Fruit fly (Drosophila melanogaster) whole organism, embryonic: ENCODE data around the gene dod.

Experiments
- Atf6 ChIP-seq: fragments of 200-800 bp; sonication (Bioruptor generic); IDR thresholded peaks from 2 replicates; pipeline ENCODE4 v1.3.6; 2022; ENCODE audit warnings: missing biosample characterization, missing genetic modification characterization
- BEAF-32 ChIP-seq: fragments of 200-800 bp; sonication (Bioruptor generic); optimal IDR thresholded peaks from 3 replicates; lab custom pipeline; 2017; ENCODE audit warnings: missing biosample characterization, missing genetic modification characterization, mild to moderate bottlenecking, moderate library complexity, missing genetic modification reagents
- Bdp1 ChIP-seq: fragments of 200-800 bp; sonication (Bioruptor generic); optimal IDR thresholded peaks from 3 replicates; lab custom pipeline; 2016; ENCODE audit warnings: missing biosample characterization, missing genetic modification characterization
- BtbVII ChIP-seq: fragments of 200-800 bp; sonication (Bioruptor generic); optimal IDR thresholded peaks from 3 replicates; lab custom pipeline; 2017; ENCODE audit warnings: missing biosample characterization, mild to moderate bottlenecking, missing genetic modification characterization
- CG1024 ChIP-seq: fragments of 200-800 bp; sonication (Bioruptor generic); IDR thresholded peaks from 2 replicates; pipeline ENCODE4 v1.3.6; 2022; ENCODE audit warnings: missing biosample characterization, missing genetic modification characterization
- CG10274 ChIP-seq: fragments of 200-800 bp; sonication (Bioruptor generic); optimal IDR thresholded peaks from 3 replicates; lab custom pipeline; 2017; ENCODE audit warnings: missing biosample characterization, mild to moderate bottlenecking, missing genetic modification characterization
- CG10321 ChIP-seq: fragments of 200-800 bp; sonication (Bioruptor generic); IDR thresholded peaks from 2 replicates; pipeline ENCODE4 v1.3.6; 2022; ENCODE audit warnings: missing biosample characterization, missing genetic modification characterization
- CG10366 ChIP-seq: fragments of 200-800 bp; sonication (Bioruptor generic); IDR thresholded peaks from 2 replicates; pipeline ENCODE4 v1.3.6; 2022; ENCODE audit warnings: missing biosample characterization, missing genetic modification characterization
- CG11560 ChIP-seq: fragments of 200-800 bp; sonication (Bioruptor generic); IDR thresholded peaks from 3 replicates; pipeline ENCODE4 v1.3.6; 2022; ENCODE audit warnings: missing biosample characterization, missing genetic modification characterization
- CG12071 ChIP-seq: fragments of 200-800 bp; sonication (Bioruptor generic); optimal IDR thresholded peaks from 3 replicates; lab custom pipeline; 2018; ENCODE audit warnings: missing biosample characterization, mild to moderate bottlenecking, missing genetic modification characterization
- CG12769 ChIP-seq: fragments of 200-800 bp; sonication (Bioruptor generic); optimal IDR thresholded peaks from 2 replicates; lab custom pipeline; 2019; ENCODE audit warnings: missing biosample characterization, mild to moderate bottlenecking, missing genetic modification characterization, moderate library complexity
- CG1603 ChIP-seq: fragments of 200-800 bp; sonication (Bioruptor generic); optimal IDR thresholded peaks from 2 replicates; lab custom pipeline; 2019; ENCODE audit warnings: missing biosample characterization, mild to moderate bottlenecking, missing genetic modification characterization, moderate library complexity
- CG1647 ChIP-seq: fragments of 200-800 bp; sonication (Bioruptor generic); optimal IDR thresholded peaks from 3 replicates; lab custom pipeline; 2016; ENCODE audit warnings: missing biosample characterization, missing genetic modification characterization
- CG2202 ChIP-seq: fragments of 200-800 bp; sonication (Bioruptor generic); optimal IDR thresholded peaks from 2 replicates; lab custom pipeline; 2018; ENCODE audit warnings: missing biosample characterization, mild to moderate bottlenecking, missing genetic modification characterization
- CG31441 ChIP-seq: fragments of 200-800 bp; sonication (Bioruptor generic); IDR thresholded peaks from 2 replicates; pipeline ENCODE4 v1.3.6; 2022; ENCODE audit warnings: missing biosample characterization, missing genetic modification characterization
- CG34224 ChIP-seq: fragments of 200-800 bp; sonication (Bioruptor generic); IDR thresholded peaks from 3 replicates; pipeline ENCODE4 v1.3.6; 2022; ENCODE audit warnings: missing biosample characterization, missing genetic modification characterization; ENCODE audit not compliant: partially characterized antibody
- CG3838 ChIP-seq: fragments of 200-800 bp; sonication (Bioruptor generic); optimal IDR thresholded peaks from 3 replicates; lab custom pipeline; 2016; ENCODE audit warnings: missing biosample characterization, missing genetic modification characterization
- CG42726 ChIP-seq: fragments of 200-800 bp; sonication (Bioruptor generic); IDR thresholded peaks from 2 replicates; pipeline ENCODE4 v1.3.6; 2022; ENCODE audit warnings: missing biosample characterization, missing genetic modification characterization; ENCODE audit not compliant: partially characterized antibody
- CG4328 ChIP-seq: fragments of 200-800 bp; sonication (Bioruptor generic); optimal IDR thresholded peaks from 3 replicates; lab custom pipeline; 2017; ENCODE audit warnings: missing biosample characterization, missing genetic modification reagents, missing genetic modification characterization
- CG43689 ChIP-seq: fragments of 200-800 bp; sonication (Bioruptor generic); IDR thresholded peaks from 2 replicates; pipeline ENCODE4 v1.3.6; 2022; ENCODE audit warnings: missing biosample characterization, missing genetic modification characterization
- CG4854 ChIP-seq: fragments of 200-800 bp; sonication (Bioruptor generic); optimal IDR thresholded peaks from 2 replicates; lab custom pipeline; 2016; ENCODE audit warnings: missing biosample characterization, missing genetic modification characterization, inconsistent platforms
- CG6254 ChIP-seq: fragments of 200-800 bp; sonication (Bioruptor generic); optimal IDR thresholded peaks from 3 replicates; lab custom pipeline; 2017; ENCODE audit warnings: mild to moderate bottlenecking, missing biosample characterization, missing genetic modification reagents, missing genetic modification characterization
- CG6765 ChIP-seq: fragments of 200-800 bp; sonication (Bioruptor generic); optimal IDR thresholded peaks from 3 replicates; lab custom pipeline; 2017; ENCODE audit warnings: missing biosample characterization, mild to moderate bottlenecking, missing genetic modification characterization
- CG8388 ChIP-seq: fragments of 200-800 bp; sonication (Bioruptor generic); optimal IDR thresholded peaks from 2 replicates; lab custom pipeline; 2019; ENCODE audit warnings: missing biosample characterization, mild to moderate bottlenecking, missing genetic modification characterization, moderate library complexity
- CG8944 ChIP-seq: fragments of 200-800 bp; sonication (Bioruptor generic); optimal IDR thresholded peaks from 3 replicates; lab custom pipeline; 2016; ENCODE audit warnings: missing biosample characterization, missing genetic modification characterization
- CG9727 ChIP-seq: fragments of 200-800 bp; sonication (Bioruptor generic); optimal IDR thresholded peaks from 3 replicates; lab custom pipeline; 2017; ENCODE audit warnings: missing biosample characterization, mild to moderate bottlenecking, missing genetic modification characterization
- Dp ChIP-seq: fragments of 200-800 bp; sonication (Bioruptor generic); optimal IDR thresholded peaks from 2 replicates; lab custom pipeline; 2018; ENCODE audit warnings: missing biosample characterization, mild to moderate bottlenecking, missing genetic modification characterization, moderate library complexity
- Gug ChIP-seq: fragments of 200-800 bp; sonication (Bioruptor generic); IDR thresholded peaks from 4 replicates; pipeline ENCODE4 v1.3.6; 2022; ENCODE audit warnings: missing biosample characterization, missing genetic modification characterization
- Meics ChIP-seq: fragments of 200-800 bp; sonication (Bioruptor generic); optimal IDR thresholded peaks from 2 replicates; lab custom pipeline; 2017; ENCODE audit warnings: missing biosample characterization, mild to moderate bottlenecking, missing genetic modification characterization
- Scr ChIP-seq: fragments of 200-800 bp; sonication (Bioruptor generic); IDR thresholded peaks from 2 replicates; pipeline ENCODE4 v1.3.6; 2022; ENCODE audit warnings: missing biosample characterization, missing genetic modification characterization; ENCODE audit not compliant: partially characterized antibody
- Usf ChIP-seq: fragments of 200-800 bp; sonication (Bioruptor generic); optimal IDR thresholded peaks from 2 replicates; lab custom pipeline; 2017; ENCODE audit warnings: missing genotype, missing biosample characterization, missing genetic modification characterization
- Xbp1 ChIP-seq: fragments of 200-800 bp; sonication (Bioruptor generic); optimal IDR thresholded peaks from 3 replicates; lab custom pipeline; 2016; ENCODE audit warnings: missing biosample characterization, mild to moderate bottlenecking, missing genetic modification characterization
- ash1 ChIP-seq: fragments of 200-800 bp; sonication (Bioruptor generic); optimal IDR thresholded peaks from 2 replicates; lab custom pipeline; 2018; ENCODE audit warnings: missing biosample characterization, mild to moderate bottlenecking, missing genetic modification characterization
- bowl ChIP-seq: fragments of 200-800 bp; sonication (Bioruptor generic); IDR thresholded peaks from 2 replicates; pipeline ENCODE4 v1.3.6; 2022; ENCODE audit warnings: missing biosample characterization, missing genetic modification characterization
- crp ChIP-seq, 2 experiments: fragments of 200-800 bp; sonication (Bioruptor generic); optimal IDR thresholded peaks; 2 replicates in 1 of 2; 3 replicates in 1 of 2; lab custom pipeline; 2017; ENCODE audit warnings: missing biosample characterization in 2 of 2, missing genetic modification characterization in 2 of 2, mild to moderate bottlenecking in 1 of 2, moderate library complexity in 1 of 2
- fd3F ChIP-seq: fragments of 200-800 bp; sonication (Bioruptor generic); optimal IDR thresholded peaks from 2 replicates; lab custom pipeline; 2018; ENCODE audit warnings: missing biosample characterization, mild to moderate bottlenecking, missing genetic modification characterization, moderate library complexity
- fu2 ChIP-seq: fragments of 200-800 bp; sonication (Bioruptor generic); optimal IDR thresholded peaks from 2 replicates; lab custom pipeline; 2016; ENCODE audit warnings: missing biosample characterization, missing genetic modification characterization
- gcm2 ChIP-seq: fragments of 200-800 bp; sonication (Bioruptor generic); optimal IDR thresholded peaks from 2 replicates; lab custom pipeline; 2016; ENCODE audit warnings: missing biosample characterization, missing genetic modification characterization
- oc ChIP-seq: fragments of 200-800 bp; sonication (Bioruptor generic); optimal IDR thresholded peaks from 2 replicates; lab custom pipeline; 2018; ENCODE audit warnings: missing biosample characterization, mild to moderate bottlenecking, missing genetic modification characterization, moderate library complexity
- pan ChIP-seq, 4 experiments: fragments of >200 bp in 3 of 4; fragments of 200-800 bp in 1 of 4; sonication (Bioruptor generic) in 1 of 4; optimal IDR thresholded peaks in 3 of 4; IDR thresholded peaks in 1 of 4; 2 replicates each; pipeline versions ENCODE4 v1.3.6 to Lab custom; 2017 to 2022; ENCODE audit warnings: missing biosample characterization in 2 of 4, missing genetic modification characterization in 2 of 4, mixed read lengths in 1 of 4
- prd ChIP-seq, 3 experiments: fragments of >200 bp in 2 of 3; fragments of 200-800 bp in 1 of 3; sonication (Bioruptor generic) in 1 of 3; optimal IDR thresholded peaks in 2 of 3; IDR thresholded peaks in 1 of 3; 2 replicates in 2 of 3; 3 replicates in 1 of 3; pipeline versions ENCODE4 v1.3.6 to Lab custom; 2017 to 2022; ENCODE audit warnings: missing biosample characterization in 1 of 3, missing genetic modification characterization in 1 of 3
- pum ChIP-seq: fragments of 200-800 bp; sonication (Bioruptor generic); optimal IDR thresholded peaks from 2 replicates; lab custom pipeline; 2016; ENCODE audit warnings: missing biosample characterization, missing genetic modification characterization
- sna ChIP-seq: fragments of 200-800 bp; sonication (Bioruptor generic); IDR thresholded peaks from 2 replicates; pipeline ENCODE4 v1.3.6; 2022; ENCODE audit warnings: missing biosample characterization, missing genetic modification characterization; ENCODE audit not compliant: partially characterized antibody
- sob ChIP-seq: fragments of 200-800 bp; sonication (Bioruptor generic); IDR thresholded peaks from 2 replicates; pipeline ENCODE4 v1.3.6; 2022; ENCODE audit warnings: missing biosample characterization, missing genetic modification characterization
- trem ChIP-seq: fragments of 200-800 bp; optimal IDR thresholded peaks from 3 replicates; lab custom pipeline; 2019; ENCODE audit warnings: missing biosample characterization, mild to moderate bottlenecking, missing genetic modification characterization, moderate library complexity
- trh ChIP-seq: fragments of 200-800 bp; sonication (Bioruptor generic); optimal IDR thresholded peaks from 2 replicates; lab custom pipeline; 2016; ENCODE audit warnings: missing biosample characterization, missing genetic modification characterization
- tx ChIP-seq: fragments of 200-800 bp; sonication (Bioruptor generic); optimal IDR thresholded peaks from 2 replicates; lab custom pipeline; 2016; ENCODE audit warnings: missing biosample characterization, missing genetic modification characterization
- yki ChIP-seq: fragments of >200 bp; optimal IDR thresholded peaks from 3 replicates; lab custom pipeline; 2018
- z ChIP-seq: fragments of 200-800 bp; sonication (Bioruptor generic); IDR thresholded peaks from 3 replicates; pipeline ENCODE4 v1.3.6; 2022; ENCODE audit warnings: missing biosample characterization, missing genetic modification characterization
- zfh1 ChIP-seq: fragments of 200-800 bp; sonication (Bioruptor generic); IDR thresholded peaks from 3 replicates; pipeline ENCODE4 v1.3.6; 2022; ENCODE audit warnings: missing biosample characterization, missing genetic modification characterization

The dod gene

DNA sequence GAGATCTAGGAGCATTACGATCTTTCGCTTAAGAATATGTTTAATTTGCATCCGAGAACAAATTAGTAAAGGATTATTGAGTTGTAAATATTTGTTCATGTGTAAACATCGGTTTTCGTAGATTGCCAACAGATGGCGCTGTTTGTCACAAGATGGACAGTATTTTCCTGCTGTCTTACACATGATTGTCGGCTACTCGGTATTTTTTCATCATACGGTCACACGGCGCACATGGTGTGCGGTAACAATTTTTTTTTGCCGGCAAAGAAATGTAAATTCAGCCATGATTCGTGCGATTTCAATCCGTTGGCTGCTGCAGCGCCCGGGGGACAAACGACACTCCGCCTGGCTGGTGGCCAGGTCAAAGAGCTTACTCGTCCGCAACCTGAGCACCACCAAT, 17.7 kb downstream of the dod start, which contains the start of the genes bbx and waw (continued):
- TF ChIP-seq trem (tag; lab: Kevin White, UChicago) (peak; percentile 60), crp (GFP tag; optimal IDR thresholded peaks at IDR 0.05; lab: Kevin White, UChicago) (peak in 1 of 2 experiments; percentile 43), prd (optimal IDR thresholded peaks at IDR 0.05; lab: Kevin White, UChicago) (no peak), prd (GFP tag; IDR thresholded peaks at IDR 0.05; lab: Robert Waterston, UW) (no peak), Dp (GFP tag; lab: Kevin White, UChicago) (peak; percentile 54), yki (lab: Kevin White, UChicago) (no peak), BEAF-32 (GFP tag; lab: Kevin White, UChicago) (peak; percentile 33), CG9727 (peak; percentile 47), CG31441 (GFP tag; lab: Robert Waterston, UW) (no peak), fd3F (no peak), CG2202 (no peak), z (no peak), gcm2 (GFP tag; lab: Kevin White, UChicago) (no peak), Gug (no peak), CG6254 (GFP tag; lab: Kevin White, UChicago) (no peak), BtbVII (no peak), CG12071 (no peak), CG12769 (tag; lab: Kevin White, UChicago) (no peak), Xbp1 (peak; percentile 8), ash1 (no peak), Usf (GFP tag; lab: Kevin White, UChicago) (no peak), Scr (GFP tag; lab: Robert Waterston, UW) (no peak), oc (tag; lab: Kevin White, UChicago) (no peak), CG1603 (peak; percentile 72), sob (GFP tag; lab: Robert Waterston, UW) (no peak), CG1647 (GFP tag; lab: Kevin White, UChicago) (no peak), CG34224 (GFP tag; lab: Robert Waterston, UW) (no peak), trh (GFP tag; lab: Kevin White, UChicago) (no peak), CG42726 (GFP tag; lab: Robert Waterston, UW) (no peak), CG8388 (no peak), pum (GFP tag; lab: Kevin White, UChicago) (no peak), CG10321 (GFP tag; lab: Robert Waterston, UW) (no peak), fu2 (GFP tag; lab: Kevin White, UChicago) (no peak), CG11560 (no peak), zfh1 (GFP tag; lab: Robert Waterston, UW) (no peak), CG43689 (GFP tag; lab: Robert Waterston, UW) (no peak), CG1024 (GFP tag; lab: Robert Waterston, UW) (no peak), Meics (GFP tag; lab: Kevin White, UChicago) (no peak), CG10366 (GFP tag; lab: Robert Waterston, UW) (no peak), CG8944 (GFP tag; lab: Kevin White, UChicago) (no peak), pan (optimal IDR thresholded peaks at IDR 0.05; lab: Kevin White, UChicago) (no peak), pan (GFP tag; optimal IDR thresholded peaks at IDR 0.05 in 1 of 2, IDR thresholded peaks at IDR 0.05 in 1 of 2) (no peak), Atf6 (GFP tag; lab: Robert Waterston, UW) (no peak), CG6765 (GFP tag; lab: Kevin White, UChicago) (no peak), bowl (no peak), sna (no peak), CG4328 (GFP tag; lab: Kevin White, UChicago) (peak; percentile 25), Bdp1 (no peak), tx (GFP tag; lab: Kevin White, UChicago) (no peak), CG3838 (no peak), CG4854 (GFP tag; lab: Kevin White, UChicago) (no peak), CG10274 (GFP tag; lab: Kevin White, UChicago) (no peak)
